Worm (Caenorhabditis elegans): Measurements from ENCODE around the gene C29A12.22.

The C29A12.22 gene

ce11 chrV:10855363-10855762 lies 43.5 kb downstream of the C29A12.22 start (continued):
- no peak for TF ChIP-seq ztf-7 (tag; optimal IDR thresholded peaks at IDR 0.05)
- peak; percentile 42 for TF ChIP-seq jun-1 (tag; optimal IDR thresholded peaks at IDR 0.05)
- TF ChIP-seq unc-39 (tag; optimal IDR thresholded peaks at IDR 0.05), result no peak
- TF ChIP-seq daf-16 (GFP tag; optimal IDR thresholded peaks at IDR 0.05), result peak in 1 of 2 experiments; percentile 44
- TF ChIP-seq daf-16 (tag; optimal IDR thresholded peaks at IDR 0.05), result peak; percentile 93
- no peak for TF ChIP-seq attf-4 (tag; optimal IDR thresholded peaks at IDR 0.05)
- no peak for TF ChIP-seq ceh-82 (tag; optimal IDR thresholded peaks at IDR 0.05)
- TF ChIP-seq tag-97 (GFP tag; IDR thresholded peaks at IDR 0.05), result no peak
- peak; percentile 66 for TF ChIP-seq tra-1 (GFP tag; IDR thresholded peaks at IDR 0.05)
- TF ChIP-seq hmg-1.1 (GFP tag; IDR thresholded peaks at IDR 0.05), result no peak
- no peak for TF ChIP-seq ceh-32 (tag; optimal IDR thresholded peaks at IDR 0.05; ENCODE audit: poor library complexity)
- TF ChIP-seq php-3 (GFP tag; IDR thresholded peaks at IDR 0.05), result peak; percentile 61
- no peak for TF ChIP-seq spr-1 (tag; optimal IDR thresholded peaks at IDR 0.05)
- TF ChIP-seq sdz-12 (GFP tag; optimal IDR thresholded peaks at IDR 0.05), result no peak
- no peak for TF ChIP-seq nhr-76 (tag; optimal IDR thresholded peaks at IDR 0.05)
- no peak for TF ChIP-seq lsy-2 (tag; optimal IDR thresholded peaks at IDR 0.05)
- TF ChIP-seq saeg-2 (GFP tag; IDR thresholded peaks at IDR 0.05), result 0 out of 2 replicates have a peak, but pooled peaks have one; percentile 61
- no peak; the same call in 1 of the 2 replicates for TF ChIP-seq lin-38 (GFP tag; IDR thresholded peaks at IDR 0.05)
- TF ChIP-seq unc-62 (GFP tag; optimal IDR thresholded peaks at IDR 0.05 in 1 of 2), result peak in 1 of 2 experiments; percentile 87
- no peak for TF ChIP-seq unc-62 (tag; optimal IDR thresholded peaks at IDR 0.05)
- TF ChIP-seq mdl-1 (tag; optimal IDR thresholded peaks at IDR 0.05), result peak in 1 of 2 experiments; percentile 56
- TF ChIP-seq ces-1 (GFP tag; optimal IDR thresholded peaks at IDR 0.05), result no peak
- no peak for TF ChIP-seq ZK337.2 (GFP tag; IDR thresholded peaks at IDR 0.05)
- TF ChIP-seq fos-1 (tag; optimal IDR thresholded peaks at IDR 0.05), result no peak
- TF ChIP-seq egl-27 (tag; optimal IDR thresholded peaks at IDR 0.05), result no peak
- TF ChIP-seq fkh-10 (GFP tag; optimal IDR thresholded peaks at IDR 0.05), result no peak
- TF ChIP-seq nhr-48 (tag; optimal IDR thresholded peaks at IDR 0.05), result peak; percentile 60
- TF ChIP-seq lin-13 (GFP tag; optimal IDR thresholded peaks at IDR 0.05), result no peak
- no peak for TF ChIP-seq zfp-3 (GFP tag; conservative IDR thresholded peaks at IDR 0.05)
- no peak for TF ChIP-seq lir-3 (tag; optimal IDR thresholded peaks at IDR 0.05)
- TF ChIP-seq nhr-11 (tag; optimal IDR thresholded peaks at IDR 0.05), result no peak
- no peak for TF ChIP-seq hlh-30 (tag; optimal IDR thresholded peaks at IDR 0.05; ENCODE audit: insufficient read depth)
- TF ChIP-seq hlh-11 (tag; optimal IDR thresholded peaks at IDR 0.05), result peak; percentile 89
- no peak for TF ChIP-seq ceh-62 (tag; optimal IDR thresholded peaks at IDR 0.05)
- no peak for TF ChIP-seq gei-8 (GFP tag; optimal IDR thresholded peaks at IDR 0.05)
- no peak for TF ChIP-seq F37D6.2 (tag; optimal IDR thresholded peaks at IDR 0.05)
- TF ChIP-seq lin-1 (GFP tag; IDR thresholded peaks at IDR 0.05), result peak; percentile 77
- peak; percentile 50 for TF ChIP-seq mxl-3 (GFP tag; optimal IDR thresholded peaks at IDR 0.05)
- TF ChIP-seq daf-19 (GFP tag; conservative IDR thresholded peaks at IDR 0.05), result no peak
- no peak for TF ChIP-seq dpl-1 (GFP tag; optimal IDR thresholded peaks at IDR 0.05)
- peak; percentile 38 for TF ChIP-seq nhr-102 (tag; optimal IDR thresholded peaks at IDR 0.05)
- no peak for TF ChIP-seq duxl-1 (tag; optimal IDR thresholded peaks at IDR 0.05; ENCODE audit: poor library complexity)
- no peak for TF ChIP-seq aha-1 (tag)
- TF ChIP-seq skn-1 (tag; optimal IDR thresholded peaks at IDR 0.05), result no peak
- TF ChIP-seq mes-2 (tag; optimal IDR thresholded peaks at IDR 0.05; ENCODE audit: poor library complexity, severe bottlenecking), result no peak
- no peak for TF ChIP-seq nhr-111 (GFP tag; optimal IDR thresholded peaks at IDR 0.05)
- TF ChIP-seq T26A8.4 (GFP tag; IDR thresholded peaks at IDR 0.05), result no peak
- no peak for TF ChIP-seq ctbp-1 (GFP tag; IDR thresholded peaks at IDR 0.05)
- TF ChIP-seq lin-39 (tag; optimal IDR thresholded peaks at IDR 0.05), result no peak
- no peak for TF ChIP-seq zip-11 (GFP tag; IDR thresholded peaks at IDR 0.05)
- TF ChIP-seq nhr-28 (tag; optimal IDR thresholded peaks at IDR 0.05), result peak; percentile 96
- TF ChIP-seq egl-43 (GFP tag; IDR thresholded peaks at IDR 0.05), result no peak
- TF ChIP-seq zag-1 (tag; optimal IDR thresholded peaks at IDR 0.05), result no peak
